Fruit fly (Drosophila melanogaster): ENCODE measurements around the gene CG32192.

dm6 chr3L:18017653-18018052, 22.5 kb upstream of the CG32192 start:
- no peak for TF ChIP-seq EcR (GFP tag; optimal IDR thresholded peaks at IDR 0.05)
- no peak for TF ChIP-seq psq (optimal IDR thresholded peaks at IDR 0.05)
- no peak for TF ChIP-seq usp (GFP tag; optimal IDR thresholded peaks at IDR 0.05)
- TF ChIP-seq CG8478 (optimal IDR thresholded peaks at IDR 0.05): no peak
- TF ChIP-seq pan (optimal IDR thresholded peaks at IDR 0.05): no peak
- TF ChIP-seq Dll (optimal IDR thresholded peaks at IDR 0.05): no peak

Data from whole organism.